Worm (Caenorhabditis elegans) whole organism, L1 larva: ENCODE data around the gene elt-1.

Source experiments
- ceh-63 ChIP-seq: fragments of 200-800 bp; sonication (Bioruptor generic); optimal IDR thresholded peaks from 2 replicates; lab custom pipeline; 2018; ENCODE audit warnings: mild to moderate bottlenecking, missing genetic modification characterization, missing compliant biosample characterization
- egl-27 ChIP-seq, 2 experiments: fragments of 150-350 bp in 1 of 2; sonication (generic microtip); optimal IDR thresholded peaks; 3 replicates each; lab custom pipeline; 2017 to 2018; ENCODE audit warnings: missing biosample characterization in 2 of 2, missing genetic modification characterization in 2 of 2, missing genetic modification reagents in 2 of 2
- lir-3 ChIP-seq: sonication (generic microtip); optimal IDR thresholded peaks from 2 replicates; lab custom pipeline; 2016; ENCODE audit warnings: mild to moderate bottlenecking, missing genetic modification characterization, moderate library complexity, missing compliant biosample characterization; ENCODE audit not compliant: poor library complexity
- mef-2 ChIP-seq: fragments of 150-350 bp; optimal IDR thresholded peaks from 2 replicates; lab custom pipeline; 2014; ENCODE audit warnings: missing biosample characterization, missing genetic modification characterization
- nhr-237 ChIP-seq: fragments of 150-350 bp; optimal IDR thresholded peaks from 2 replicates; lab custom pipeline; 2014; ENCODE audit warnings: missing biosample characterization, missing genetic modification characterization
- nhr-28 ChIP-seq: fragments of 150-350 bp; optimal IDR thresholded peaks from 2 replicates; lab custom pipeline; 2014; ENCODE audit warnings: missing biosample characterization, missing genetic modification characterization
- nhr-84 ChIP-seq: sonication (generic microtip); optimal IDR thresholded peaks from 2 replicates; lab custom pipeline; 2017; ENCODE audit warnings: missing biosample characterization, missing genetic modification characterization
- zag-1 ChIP-seq: fragments of 150-350 bp; optimal IDR thresholded peaks from 2 replicates; lab custom pipeline; 2014; ENCODE audit warnings: missing biosample characterization, missing genetic modification characterization

DNA sequence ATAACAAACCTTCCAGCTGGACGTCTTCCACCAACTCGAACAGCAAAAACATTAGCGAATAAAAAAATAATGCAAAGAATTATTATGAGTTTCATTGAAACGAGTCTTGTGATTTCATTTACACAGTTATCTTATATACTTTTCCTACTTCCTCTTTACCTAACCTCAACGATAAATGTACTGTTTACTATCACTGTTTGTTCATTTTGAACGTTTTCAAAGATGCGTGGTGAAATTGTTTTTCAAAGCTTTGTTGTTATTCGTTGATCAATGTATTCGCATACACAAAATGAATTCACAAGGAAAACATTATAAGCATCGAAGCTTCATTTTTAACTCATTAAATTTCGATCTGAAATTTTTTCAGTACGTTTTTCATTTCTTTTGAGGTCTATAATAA is 7.5 kb downstream of the elt-1 start, which contains the start of gene W09C2.7:
- TF ChIP-seq nhr-28 (tag; lab: Kevin White, UChicago) (no peak), ceh-63 (GFP tag; lab: Kevin White, UChicago) (no peak), nhr-84 (tag; lab: Kevin White, UChicago) (no peak), egl-27 (tag; optimal IDR thresholded peaks at IDR 0.05; lab: Kevin White, UChicago) (no peak), mef-2 (no peak), lir-3 (tag; lab: Kevin White, UChicago) (no peak), nhr-237 (tag; lab: Kevin White, UChicago) (no peak), zag-1 (no peak)
